Worm (Caenorhabditis elegans) whole organism, midembryonic: ENCODE data around the gene glo-1.

ENCODE experiments used
- T22C8.4 ChIP-seq: fragments of 200-800 bp; sonication (Bioruptor generic); IDR thresholded peaks from 2 replicates; pipeline ENCODE4 v1.3.6; 2022; ENCODE audit warnings: missing genetic modification characterization, missing compliant biosample characterization
- flt-1 ChIP-seq: fragments of 200-800 bp; sonication (Bioruptor generic); IDR thresholded peaks from 2 replicates; pipeline ENCODE4 v1.3.6; 2022; ENCODE audit warnings: missing genetic modification characterization, missing compliant biosample characterization
- med-1 ChIP-seq: sonication (generic microtip); optimal IDR thresholded peaks from 2 replicates; lab custom pipeline; 2017; ENCODE audit warnings: missing genetic modification characterization, mild to moderate bottlenecking, missing compliant biosample characterization, antibody characterized with exemption, missing genetic modification reagents; ENCODE audit not compliant: insufficient read depth
- tab-1 ChIP-seq: fragments of 200-800 bp; sonication (Bioruptor generic); IDR thresholded peaks from 2 replicates; pipeline ENCODE4 v1.3.6; 2022; ENCODE audit warnings: missing genetic modification characterization, missing compliant biosample characterization

DNA sequence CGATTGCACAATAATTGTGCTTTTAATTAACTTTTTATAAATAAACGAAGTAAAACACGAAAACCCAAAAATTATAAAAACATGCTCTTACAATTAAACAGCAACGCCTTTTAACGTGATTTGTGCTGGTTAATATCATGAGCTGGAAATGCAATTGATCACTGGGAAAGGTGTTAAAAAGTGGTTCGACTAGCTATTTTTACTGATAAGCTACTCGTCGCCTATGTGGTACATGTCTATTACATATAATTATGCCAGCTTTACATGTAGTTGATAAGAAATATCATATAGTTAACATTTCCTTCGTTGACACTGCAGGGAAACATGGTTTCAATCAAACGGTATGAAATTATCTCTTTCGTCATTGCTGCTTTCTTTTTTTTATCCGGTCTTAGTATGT, 23.9 kb downstream of the glo-1 start, which contains the start of gene scav-5:
- no peak for TF ChIP-seq med-1 (GFP tag; lab: Kevin White, UChicago)
- TF ChIP-seq flt-1 (GFP tag; lab: Robert Waterston, UW) = no peak
- TF ChIP-seq T22C8.4 (GFP tag; lab: Robert Waterston, UW) = no peak
- no peak for TF ChIP-seq tab-1 (GFP tag; lab: Robert Waterston, UW)
